Worm (Caenorhabditis elegans) whole organism, L1 larva: ENCODE measurements around the gene C36A4.10.
A peak's percentile ranks its signal among the peaks of the same experiment; 100 is the strongest.

Source experiments
- C04F5.9 ChIP-seq: sonication (generic microtip); optimal IDR thresholded peaks from 2 replicates; lab custom pipeline; 2016; ENCODE audit warnings: missing genetic modification characterization, missing compliant biosample characterization
- C34B4.2 ChIP-seq: sonication (generic microtip); optimal IDR thresholded peaks from 2 replicates; lab custom pipeline; 2017; ENCODE audit warnings: mild to moderate bottlenecking, missing genetic modification characterization, missing compliant biosample characterization
- F16B12.6 ChIP-seq: fragments of 150-350 bp; optimal IDR thresholded peaks from 2 replicates; lab custom pipeline; 2014; ENCODE audit warnings: missing biosample characterization, missing genetic modification characterization
- Y116A8C.19 ChIP-seq: sonication (generic microtip); optimal IDR thresholded peaks from 2 replicates; lab custom pipeline; 2016; ENCODE audit warnings: missing compliant biosample characterization, missing genetic modification characterization, borderline replicate concordance
- aha-1 ChIP-seq: fragments of 150-350 bp; optimal IDR thresholded peaks from 2 replicates; lab custom pipeline; 2014; ENCODE audit warnings: missing biosample characterization, missing genetic modification characterization
- alr-1 ChIP-seq: fragments of 200-800 bp; sonication (Bioruptor generic); optimal IDR thresholded peaks from 2 replicates; lab custom pipeline; 2018; ENCODE audit warnings: borderline replicate concordance, mild to moderate bottlenecking, missing genetic modification characterization, missing compliant biosample characterization
- blmp-1 ChIP-seq: fragments of 150-350 bp; optimal IDR thresholded peaks from 2 replicates; lab custom pipeline; 2014; ENCODE audit warnings: missing biosample characterization, missing genetic modification characterization
- ceh-63 ChIP-seq: fragments of 200-800 bp; sonication (Bioruptor generic); optimal IDR thresholded peaks from 2 replicates; lab custom pipeline; 2018; ENCODE audit warnings: mild to moderate bottlenecking, missing genetic modification characterization, missing compliant biosample characterization
- ces-1 ChIP-seq: fragments of 150-350 bp; optimal IDR thresholded peaks from 2 replicates; lab custom pipeline; 2014; ENCODE audit warnings: missing biosample characterization, missing genetic modification reagents, missing genetic modification characterization
- dpl-1 ChIP-seq, 3 experiments: fragments of 150-350 bp in 2 of 3; sonication (generic microtip) in 1 of 3; optimal IDR thresholded peaks; 2 replicates each; lab custom pipeline; 2014 to 2017; ENCODE audit warnings: missing biosample characterization in 3 of 3, missing genetic modification characterization in 3 of 3, missing genetic modification reagents in 3 of 3
- efl-1 ChIP-seq, 4 experiments: fragments of 150-350 bp; optimal IDR thresholded peaks in 3 of 4; peaks in 1 of 4; 1 replicate in 1 of 4; 2 replicates in 3 of 4; lab custom pipeline; 2014; ENCODE audit warnings: missing biosample characterization in 2 of 4, missing genetic modification characterization in 2 of 4, missing genetic modification reagents in 2 of 4
- efl-3 ChIP-seq: fragments of 200-800 bp; sonication (Bioruptor generic); optimal IDR thresholded peaks from 2 replicates; lab custom pipeline; 2018; ENCODE audit warnings: mild to moderate bottlenecking, missing genetic modification characterization, missing compliant biosample characterization
- egl-27 ChIP-seq, 2 experiments: fragments of 150-350 bp in 1 of 2; sonication (generic microtip); optimal IDR thresholded peaks; 3 replicates each; lab custom pipeline; 2017 to 2018; ENCODE audit warnings: missing biosample characterization in 2 of 2, missing genetic modification characterization in 2 of 2, missing genetic modification reagents in 2 of 2
- ets-5 ChIP-seq: fragments of 200-800 bp; sonication (Bioruptor generic); IDR thresholded peaks from 2 replicates; pipeline ENCODE4 v1.3.6; 2022; ENCODE audit warnings: missing genetic modification characterization, missing compliant biosample characterization
- grh-1 ChIP-seq: fragments of 200-800 bp; sonication (Bioruptor generic); IDR thresholded peaks from 2 replicates; pipeline ENCODE4 v1.3.6; 2022; ENCODE audit warnings: missing genetic modification reagents, missing genetic modification characterization, missing compliant biosample characterization
- isw-1 ChIP-seq: fragments of 200-800 bp; sonication (Bioruptor generic); IDR thresholded peaks from 2 replicates; pipeline ENCODE4 v1.3.6; 2022; ENCODE audit warnings: missing genetic modification characterization, missing compliant biosample characterization
- lin-13 ChIP-seq: fragments of 150-350 bp; optimal IDR thresholded peaks from 2 replicates; lab custom pipeline; 2014; ENCODE audit warnings: missing biosample characterization, missing genetic modification reagents, missing genetic modification characterization
- lin-14 ChIP-seq: fragments of 200-800 bp; sonication (Bioruptor generic); optimal IDR thresholded peaks from 2 replicates; lab custom pipeline; 2018; ENCODE audit warnings: mild to moderate bottlenecking, missing genetic modification characterization, moderate library complexity, missing compliant biosample characterization
- lin-35 ChIP-seq, 2 experiments: fragments of 150-350 bp; optimal IDR thresholded peaks; 2 replicates each; lab custom pipeline; 2014; ENCODE audit warnings: missing biosample characterization in 2 of 2, missing genetic modification characterization in 2 of 2, missing genetic modification reagents in 2 of 2
- lir-3 ChIP-seq: sonication (generic microtip); optimal IDR thresholded peaks from 2 replicates; lab custom pipeline; 2016; ENCODE audit warnings: mild to moderate bottlenecking, missing genetic modification characterization, moderate library complexity, missing compliant biosample characterization; ENCODE audit not compliant: poor library complexity
- lsy-2 ChIP-seq, 2 experiments: fragments of 150-350 bp; optimal IDR thresholded peaks; 2 replicates each; lab custom pipeline; 2014; ENCODE audit warnings: missing biosample characterization in 2 of 2, missing genetic modification characterization in 2 of 2
- mab-9 ChIP-seq: fragments of 200-800 bp; sonication (Bioruptor generic); IDR thresholded peaks from 2 replicates; pipeline ENCODE4 v1.3.6; 2022; ENCODE audit warnings: missing genetic modification reagents, missing genetic modification characterization, missing compliant biosample characterization
- mep-1 ChIP-seq: fragments of 150-350 bp; optimal IDR thresholded peaks from 2 replicates; lab custom pipeline; 2014; ENCODE audit warnings: missing biosample characterization, missing genetic modification characterization
- nhr-20 ChIP-seq: sonication (generic microtip); optimal IDR thresholded peaks from 2 replicates; lab custom pipeline; 2016; ENCODE audit warnings: mild to moderate bottlenecking, missing genetic modification characterization, missing compliant biosample characterization
- nhr-237 ChIP-seq: fragments of 150-350 bp; optimal IDR thresholded peaks from 2 replicates; lab custom pipeline; 2014; ENCODE audit warnings: missing biosample characterization, missing genetic modification characterization
- nhr-47 ChIP-seq: sonication (generic microtip); optimal IDR thresholded peaks from 2 replicates; lab custom pipeline; 2016; ENCODE audit warnings: mild to moderate bottlenecking, missing genetic modification characterization, moderate library complexity, missing compliant biosample characterization
- nhr-71 ChIP-seq: sonication (generic microtip); optimal IDR thresholded peaks from 2 replicates; lab custom pipeline; 2016; ENCODE audit warnings: mild to moderate bottlenecking, missing genetic modification characterization, moderate library complexity, missing compliant biosample characterization
- nhr-76 ChIP-seq: sonication (generic microtip); optimal IDR thresholded peaks from 2 replicates; lab custom pipeline; 2017; ENCODE audit warnings: missing biosample characterization, missing genetic modification characterization
- nhr-84 ChIP-seq: sonication (generic microtip); optimal IDR thresholded peaks from 2 replicates; lab custom pipeline; 2017; ENCODE audit warnings: missing biosample characterization, missing genetic modification characterization
- nhr-85 ChIP-seq: sonication (generic microtip); peaks from one replicate; lab custom pipeline; 2016; ENCODE audit warnings: missing genetic modification characterization, inconsistent platforms, missing compliant biosample characterization
- nhr-90 ChIP-seq: sonication (generic microtip); optimal IDR thresholded peaks from 2 replicates; lab custom pipeline; 2016; ENCODE audit warnings: mild to moderate bottlenecking, missing genetic modification characterization, missing compliant biosample characterization; ENCODE audit not compliant: poor library complexity
- pqm-1 ChIP-seq: sonication (generic microtip); optimal IDR thresholded peaks from 3 replicates; lab custom pipeline; 2017; ENCODE audit warnings: missing biosample characterization, missing genetic modification characterization
- rnt-1 ChIP-seq: sonication (generic microtip); optimal IDR thresholded peaks from 2 replicates; lab custom pipeline; 2016; ENCODE audit warnings: mild to moderate bottlenecking, missing genetic modification characterization, moderate library complexity, missing compliant biosample characterization
- snu-23 ChIP-seq: sonication (generic microtip); optimal IDR thresholded peaks from 2 replicates; lab custom pipeline; 2016; ENCODE audit warnings: missing genetic modification characterization, missing compliant biosample characterization
- sox-4 ChIP-seq: sonication (generic microtip); optimal IDR thresholded peaks from 2 replicates; lab custom pipeline; 2016; ENCODE audit warnings: missing genetic modification characterization, missing compliant biosample characterization
- sup-37 ChIP-seq: fragments of 200-800 bp; sonication (Bioruptor generic); optimal IDR thresholded peaks from 2 replicates; lab custom pipeline; 2018; ENCODE audit warnings: mild to moderate bottlenecking, missing genetic modification characterization, missing compliant biosample characterization
- swsn-7 ChIP-seq: sonication (generic microtip); optimal IDR thresholded peaks from 2 replicates; lab custom pipeline; 2016; ENCODE audit warnings: missing genetic modification characterization, missing compliant biosample characterization
- unc-86 ChIP-seq: sonication (generic microtip); optimal IDR thresholded peaks from 2 replicates; lab custom pipeline; 2016; ENCODE audit warnings: missing genetic modification characterization, missing compliant biosample characterization
- vab-15 ChIP-seq: sonication (generic microtip); optimal IDR thresholded peaks from 2 replicates; lab custom pipeline; 2017; ENCODE audit warnings: missing genotype, mild to moderate bottlenecking, missing genetic modification characterization, missing compliant biosample characterization
- zip-4 ChIP-seq: fragments of 200-800 bp; sonication (Bioruptor generic); optimal IDR thresholded peaks from 2 replicates; lab custom pipeline; 2018; ENCODE audit warnings: mild to moderate bottlenecking, missing genetic modification characterization, moderate library complexity, missing compliant biosample characterization
- ztf-11 ChIP-seq, 2 experiments: sonication (generic microtip); optimal IDR thresholded peaks; 2 replicates each; lab custom pipeline; 2016 to 2017; ENCODE audit warnings: missing genetic modification characterization in 2 of 2, missing biosample characterization in 1 of 2, missing compliant biosample characterization in 1 of 2

Gene C36A4.10

ce11 chrIII:3811375-3811924, 19.8 kb downstream of the C36A4.10 start (continued):
- TF ChIP-seq sup-37 (no peak), dpl-1 (GFP tag; optimal IDR thresholded peaks at IDR 0.05; lab: Kevin White, UChicago) (no peak), vab-15 (tag; lab: Kevin White, UChicago) (no peak), nhr-90 (tag; lab: Kevin White, UChicago) (peak; percentile 2), C34B4.2 (tag; lab: Kevin White, UChicago) (no peak), sox-4 (tag; lab: Kevin White, UChicago) (no peak), lin-35 (GFP tag; optimal IDR thresholded peaks at IDR 0.05; lab: Kevin White, UChicago) (no peak), F16B12.6 (no peak), lin-13 (GFP tag; lab: Kevin White, UChicago) (no peak), zip-4 (no peak), swsn-7 (tag; lab: Kevin White, UChicago) (no peak), alr-1 (tag; lab: Kevin White, UChicago) (no peak), lin-14 (GFP tag; lab: Kevin White, UChicago) (peak; percentile 83), ceh-63 (GFP tag; lab: Kevin White, UChicago) (no peak), ets-5 (GFP tag; lab: Robert Waterston, UW) (no peak), nhr-47 (no peak), mab-9 (no peak), C04F5.9 (tag; lab: Kevin White, UChicago) (no peak), nhr-84 (tag; lab: Kevin White, UChicago) (no peak), nhr-20 (tag; lab: Kevin White, UChicago) (peak; percentile 29), aha-1 (no peak), grh-1 (0 out of 2 replicates have a peak, but pooled peaks have one; percentile 37), ces-1 (no peak), nhr-237 (tag; lab: Kevin White, UChicago) (no peak), efl-3 (GFP tag; lab: Kevin White, UChicago) (no peak), nhr-71 (tag; lab: Kevin White, UChicago) (peak; percentile 14), mep-1 (tag; lab: Kevin White, UChicago) (peak; percentile 9), lir-3 (no peak), egl-27 (tag; optimal IDR thresholded peaks at IDR 0.05; lab: Kevin White, UChicago) (no peak), rnt-1 (tag; lab: Kevin White, UChicago) (no peak), isw-1 (no peak), pqm-1 (tag; lab: Kevin White, UChicago) (no peak), blmp-1 (tag; lab: Kevin White, UChicago) (peak; percentile 10), ztf-11 (tag; optimal IDR thresholded peaks at IDR 0.05; lab: Kevin White, UChicago) (no peak)

ce11 chrIII:3809008-3809407, 22.3 kb downstream of the C36A4.10 start, which contains the start of gene toh-1:
Gene toh-1, minus strand, starts transcription at chrIII:3809030.
- TF ChIP-seq nhr-90 (tag; lab: Kevin White, UChicago) (peak; percentile 3), unc-86 (tag; lab: Kevin White, UChicago) (no peak), mep-1 (tag; lab: Kevin White, UChicago) (peak; percentile 18), lin-14 (GFP tag; lab: Kevin White, UChicago) (peak; percentile 54), blmp-1 (tag; lab: Kevin White, UChicago) (peak; percentile 61), Y116A8C.19 (no peak), lsy-2 (tag; optimal IDR thresholded peaks at IDR 0.05; lab: Kevin White, UChicago) (no peak), snu-23 (GFP tag; lab: Kevin White, UChicago) (peak; percentile 47), efl-1 (optimal IDR thresholded peaks at IDR 0.05; lab: Kevin White, UChicago) (peak in 1 of 2 experiments; percentile 8), efl-1 (GFP tag; optimal IDR thresholded peaks at IDR 0.05 in 1 of 2; lab: Kevin White, UChicago) (no peak), nhr-85 (tag; lab: Kevin White, UChicago) (peak; percentile 93), isw-1 (no peak), nhr-47 (peak; percentile 6), nhr-71 (tag; lab: Kevin White, UChicago) (peak; percentile 36), nhr-76 (tag; lab: Kevin White, UChicago) (no peak)
